Worm (Caenorhabditis elegans) whole organism, dauer: ENCODE measurements around the gene sma-1.

Experiments
- unc-62 ChIP-seq: sonication (generic microtip); optimal IDR thresholded peaks from 2 replicates; lab custom pipeline; 2017; ENCODE audit warnings: missing biosample characterization, missing genetic modification reagents, missing genetic modification characterization

Gene sma-1

DNA sequence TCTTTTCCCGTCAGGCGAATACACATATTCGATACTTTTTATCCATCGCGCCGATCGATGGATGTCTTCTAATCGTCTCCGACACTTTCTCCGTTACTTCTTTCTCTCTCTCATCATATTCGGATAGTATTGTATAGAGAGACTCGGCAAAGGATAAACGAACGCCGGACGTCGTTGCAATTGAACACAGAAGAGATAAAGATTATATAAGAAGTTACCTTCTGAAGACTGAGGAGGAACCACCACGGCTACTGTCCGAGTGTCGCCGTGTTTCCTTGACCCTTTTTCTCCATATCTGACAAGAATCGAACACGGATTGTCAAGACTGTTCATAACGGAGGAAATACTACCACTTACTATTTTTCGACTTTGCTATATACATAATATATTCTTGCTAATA lies at the start of gene sma-1:
sma-1 (plus strand) TSS at position 301 of the 400 bp plus-strand sequence.
- TF ChIP-seq unc-62 = no peak

DNA sequence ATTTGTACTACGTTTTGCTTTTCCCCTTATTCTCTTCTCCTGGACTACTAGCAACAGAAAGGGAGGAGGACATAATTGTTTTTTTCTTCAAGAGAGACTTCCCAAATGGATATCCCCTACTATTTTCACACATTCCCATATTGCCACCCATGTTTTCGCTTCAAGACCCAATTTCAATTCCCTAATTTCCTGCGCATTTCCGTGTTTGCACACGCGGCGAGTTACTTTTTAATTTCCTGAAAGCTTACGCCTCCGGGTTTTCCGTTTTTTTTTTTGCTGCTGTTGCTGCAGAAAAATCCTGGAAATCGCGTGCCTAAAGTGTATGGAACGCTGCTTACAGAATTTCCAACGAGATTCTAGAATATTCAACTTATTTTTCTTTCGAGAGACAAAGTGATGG lies 46.9 kb upstream of the sma-1 start:
- TF ChIP-seq unc-62 = no peak

ce11 chrV:11853723-11854122 lies 45.5 kb upstream of the sma-1 start:
- TF ChIP-seq unc-62 = no peak

DNA sequence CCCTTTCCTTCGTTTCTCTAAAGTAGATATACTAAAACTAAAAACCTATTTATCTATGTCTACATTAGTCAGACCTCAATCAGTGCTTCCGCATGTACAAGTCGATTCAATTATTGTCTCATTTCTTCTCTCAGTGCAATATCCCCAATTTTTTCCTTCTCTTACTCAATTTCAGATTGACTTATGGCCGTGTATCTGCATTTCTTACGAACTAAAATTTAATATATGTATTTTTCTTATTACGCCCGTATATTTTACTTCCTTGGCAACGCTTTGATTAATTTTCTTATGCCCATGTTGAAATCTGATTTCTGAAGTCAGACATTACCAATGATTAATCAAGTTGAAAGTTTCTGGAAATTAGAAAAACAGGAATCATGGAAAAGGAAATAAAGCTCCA lies 44.3 kb upstream of the sma-1 start:
- TF ChIP-seq unc-62 = no peak

DNA sequence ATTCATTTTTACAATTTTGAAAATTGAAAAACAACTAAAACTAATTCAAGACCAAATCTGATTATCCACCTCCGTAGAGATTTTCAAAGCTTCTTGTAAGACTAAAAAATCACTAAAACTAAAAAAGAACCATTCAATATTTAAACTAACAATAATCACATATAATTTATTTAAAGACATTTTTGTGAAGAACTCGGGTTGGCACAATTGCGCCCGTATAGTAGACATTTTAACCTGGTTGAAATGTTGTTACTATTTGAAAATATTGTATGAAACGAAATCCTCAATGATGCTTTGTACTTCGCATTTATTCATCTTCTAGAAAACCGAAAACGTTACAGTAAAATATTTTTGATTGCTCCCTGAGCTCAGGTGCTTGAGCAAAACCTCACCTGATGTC lies 43.2 kb upstream of the sma-1 start:
- no peak for TF ChIP-seq unc-62

DNA sequence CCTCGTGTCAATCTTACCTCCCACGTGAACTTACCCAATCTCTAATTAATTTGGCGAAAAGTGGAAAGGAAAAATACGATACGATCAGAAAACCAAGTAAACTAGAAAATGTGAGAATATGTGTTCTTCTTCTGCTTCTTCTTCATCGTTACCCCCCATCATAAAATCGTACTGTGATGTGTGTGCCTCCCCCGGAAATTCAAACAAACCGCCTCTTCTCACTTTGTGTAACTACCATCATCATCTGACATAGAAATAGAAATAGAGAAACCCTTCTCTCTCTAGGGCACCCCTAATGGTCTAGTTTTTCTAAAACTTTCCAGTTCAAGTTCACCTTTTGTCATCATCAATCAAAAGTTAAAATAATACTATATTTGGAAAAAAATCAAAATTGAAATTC lies 41.5 kb upstream of the sma-1 start:
- TF ChIP-seq unc-62 = no peak

- no peak for TF ChIP-seq unc-62
Observed at ce11 chrV:11858299-11858698, 41.0 kb upstream of the sma-1 start.

DNA sequence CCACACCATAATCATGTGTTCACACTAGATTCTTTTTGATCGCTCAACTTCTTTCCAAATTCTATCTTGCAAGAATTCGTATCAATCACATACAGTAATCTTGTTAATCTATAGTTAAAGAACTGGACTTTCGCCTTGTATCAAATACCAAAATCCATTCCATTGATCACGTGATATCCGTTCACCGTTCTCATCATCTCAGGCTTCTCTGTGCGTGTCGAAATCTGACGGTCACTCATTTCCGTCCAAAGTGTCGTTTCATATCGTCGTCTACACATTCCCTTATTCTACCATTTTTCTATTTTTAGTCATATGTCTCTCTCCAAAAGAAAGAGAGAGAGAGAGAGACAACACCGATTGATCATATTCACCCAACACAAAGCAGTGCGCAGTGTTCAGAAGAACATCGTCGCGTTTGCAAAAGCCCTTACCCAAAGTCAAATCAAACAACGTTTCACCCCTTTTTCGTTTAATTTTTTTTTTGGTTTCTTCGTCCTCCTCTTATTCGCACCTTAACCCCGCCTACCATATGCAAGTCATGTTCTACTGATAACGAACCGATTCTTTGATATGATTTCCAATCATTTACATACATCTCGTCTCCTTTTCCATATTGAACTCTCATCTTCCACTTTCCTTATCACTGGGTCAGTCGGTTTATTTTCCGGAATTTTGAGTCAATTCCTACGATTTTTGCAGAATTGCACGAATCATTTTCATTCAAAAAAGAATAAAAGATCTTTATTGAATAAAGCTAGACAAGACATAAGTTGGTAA lies 40.0 kb upstream of the sma-1 start:
- TF ChIP-seq unc-62 = no peak

DNA sequence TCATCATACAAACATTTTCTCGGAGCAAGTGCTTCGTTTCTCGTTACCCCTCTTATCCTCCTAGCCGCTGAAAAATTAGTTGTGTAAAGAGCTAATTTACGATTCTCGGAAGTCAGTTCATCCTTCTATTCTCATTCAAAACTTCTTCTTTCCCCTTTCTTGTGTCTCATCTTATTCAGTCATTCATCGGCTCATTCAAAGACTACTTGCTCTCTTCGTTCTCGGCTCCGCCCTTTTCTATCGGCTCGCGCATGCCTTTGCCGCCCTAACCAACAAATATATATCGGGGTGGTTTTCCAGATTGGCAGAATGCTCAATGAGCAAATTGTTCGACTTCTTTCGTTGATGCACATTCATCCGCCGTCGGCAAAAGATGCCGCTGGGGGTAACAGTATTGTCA lies 38.9 kb upstream of the sma-1 start, which contains the start of gene R13H4.5:
R13H4.5 (plus strand) TSS at position 301 of the 400 bp plus-strand sequence.
- no peak for TF ChIP-seq unc-62

- no peak for TF ChIP-seq unc-62
Observed at ce11 chrV:11861880-11862544, 37.2 kb upstream of the sma-1 start.

DNA sequence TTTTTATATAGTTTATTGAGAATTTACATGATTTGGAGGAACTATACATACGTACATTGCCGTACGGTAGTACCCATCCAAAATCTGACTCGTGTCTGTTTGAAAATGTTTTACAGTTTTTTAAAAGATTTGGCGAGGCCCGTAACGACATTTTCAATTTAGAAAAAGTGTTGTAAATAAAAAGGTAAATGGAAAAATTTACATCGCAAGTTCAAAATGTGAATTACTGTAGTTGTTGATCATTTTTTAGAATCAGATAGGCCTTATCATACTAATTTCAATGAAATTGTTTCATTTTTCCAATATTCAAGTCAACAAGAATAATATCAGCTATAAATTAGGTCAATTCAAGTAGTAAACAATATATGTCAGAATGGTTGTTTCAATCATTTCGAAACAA lies 36.4 kb upstream of the sma-1 start, which contains the start of gene R13H4.6:
R13H4.6 (plus strand) TSS at position 301 of the 400 bp plus-strand sequence.
- no peak for TF ChIP-seq unc-62

ce11 chrV:11868142-11868541 lies 31.1 kb upstream of the sma-1 start, which contains the start of gene R13H4.7:
Gene R13H4.7, minus strand, starts transcription at chrV:11868242.
- TF ChIP-seq unc-62 = no peak

ce11 chrV:11875060-11875459 lies 24.2 kb upstream of the sma-1 start, which contains the start of gene sulp-4:
Gene sulp-4, plus strand, starts transcription at chrV:11875360.
- no peak for TF ChIP-seq unc-62

DNA sequence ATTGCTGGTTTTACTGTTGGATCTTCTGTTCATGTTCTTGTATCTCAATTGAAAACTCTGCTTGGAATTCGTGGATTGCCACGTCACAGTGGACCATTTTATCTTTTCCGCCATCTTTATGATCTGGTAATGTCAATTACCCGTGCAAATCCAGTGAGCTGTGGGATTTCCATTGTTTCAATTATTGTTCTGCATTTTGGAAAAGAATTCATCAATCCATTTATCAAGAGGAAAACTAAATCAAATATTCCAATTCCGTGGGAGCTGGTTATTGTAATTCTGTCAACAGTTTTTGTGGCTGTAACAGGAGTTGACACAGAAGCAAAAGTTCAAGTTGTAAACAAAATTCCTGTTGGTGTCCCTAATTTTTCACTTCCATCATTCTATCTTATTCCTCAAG lies 22.6 kb upstream of the sma-1 start:
- no peak for TF ChIP-seq unc-62

DNA sequence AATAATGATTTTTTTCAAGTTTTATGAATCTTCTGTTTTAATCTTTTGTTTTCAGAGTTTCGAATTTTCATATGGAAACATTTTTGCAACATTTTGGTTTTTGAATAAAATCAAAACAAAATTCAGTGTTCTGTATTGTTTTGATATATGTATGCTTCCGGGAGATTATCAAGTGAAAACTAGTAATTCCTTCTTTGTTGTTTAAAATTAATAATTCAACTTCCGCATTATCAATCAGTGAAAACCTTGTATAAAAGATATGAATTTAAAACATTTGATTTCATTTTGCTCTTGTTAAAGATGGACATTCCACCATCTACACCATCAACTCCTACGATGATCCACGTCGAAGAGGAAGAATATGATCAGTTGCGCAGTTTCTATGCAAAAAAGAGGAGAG lies 19.5 kb upstream of the sma-1 start, which contains the start of gene sulp-5:
sulp-5 (plus strand) TSS at position 301 of the 400 bp plus-strand sequence.
- no peak for TF ChIP-seq unc-62

DNA sequence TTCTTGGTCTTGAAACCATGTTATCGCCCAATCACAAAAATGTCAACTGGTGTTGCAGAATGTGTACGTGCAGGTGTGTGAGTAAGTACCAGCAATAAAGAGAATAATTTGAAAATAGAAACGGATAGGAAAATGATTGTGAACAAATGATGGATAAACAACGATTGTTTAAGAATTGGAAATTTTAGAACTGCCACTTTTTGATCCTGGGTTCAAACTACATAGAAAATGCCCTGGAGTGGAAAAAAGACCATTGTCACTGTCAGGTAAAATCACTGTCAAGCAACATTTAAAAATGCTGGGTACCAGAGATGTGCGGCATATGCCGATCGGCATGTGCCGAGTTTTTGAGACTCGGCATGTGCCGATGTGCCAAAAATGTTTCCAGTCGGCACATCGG lies 16.0 kb upstream of the sma-1 start:
- no peak for TF ChIP-seq unc-62

ce11 chrV:11885087-11885486 lies 14.2 kb upstream of the sma-1 start:
- no peak for TF ChIP-seq unc-62

DNA sequence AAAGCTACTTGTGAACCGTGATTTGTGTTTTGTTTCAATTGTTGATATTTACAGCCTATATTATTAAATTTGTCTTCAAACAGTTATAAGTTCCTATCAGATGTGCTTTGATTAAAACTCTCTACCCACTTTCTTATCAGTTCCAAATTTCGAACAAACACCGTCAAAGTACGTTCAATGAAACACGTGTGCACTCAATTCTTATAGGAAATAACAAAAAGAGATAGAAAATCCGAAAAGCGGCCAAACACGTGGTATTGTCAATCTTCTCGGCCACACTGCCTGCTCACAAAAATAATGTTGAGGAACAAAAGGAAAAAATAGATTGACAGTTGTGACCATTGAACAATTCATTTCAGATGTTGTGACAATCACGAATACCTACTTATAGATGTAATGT lies 13.3 kb upstream of the sma-1 start:
- TF ChIP-seq unc-62 = no peak
